Worm (Caenorhabditis elegans) whole organism, young adult: ENCODE data around the gene rfs-1.

Experiments
- B0019.2 ChIP-seq: fragments of 200-800 bp; sonication (Bioruptor generic); conservative IDR thresholded peaks from 2 replicates; pipeline ENCODE4 v1.3.6; 2022; ENCODE audit warnings: missing genetic modification reagents, missing genetic modification characterization, missing compliant biosample characterization
- B0035.1 ChIP-seq: sonication (generic microtip); optimal IDR thresholded peaks from 2 replicates; lab custom pipeline; 2016; ENCODE audit warnings: missing genetic modification characterization, mild to moderate bottlenecking, missing compliant biosample characterization, missing genotype, missing genetic modification reagents
- B0261.1 ChIP-seq: sonication (generic microtip); optimal IDR thresholded peaks from 2 replicates; lab custom pipeline; 2016; ENCODE audit warnings: mild to moderate bottlenecking, missing genetic modification characterization, moderate library complexity, missing compliant biosample characterization
- B0336.3 ChIP-seq: fragments of 200-800 bp; sonication (Bioruptor generic); IDR thresholded peaks from 2 replicates; pipeline ENCODE4 v1.3.6; 2022; ENCODE audit warnings: missing genetic modification characterization, missing compliant biosample characterization
- C06A6.2 ChIP-seq: fragments of 200-800 bp; sonication (Bioruptor generic); conservative IDR thresholded peaks from 2 replicates; pipeline ENCODE4 v1.3.6; 2022; ENCODE audit warnings: missing genetic modification characterization, missing compliant biosample characterization
- D2030.7 ChIP-seq: fragments of 200-800 bp; sonication (Bioruptor generic); IDR thresholded peaks from 2 replicates; pipeline ENCODE4 v1.3.6; 2022; ENCODE audit warnings: missing genetic modification reagents, missing genetic modification characterization, missing compliant biosample characterization
- F37B4.10 ChIP-seq: fragments of 200-800 bp; sonication (Bioruptor generic); IDR thresholded peaks from 2 replicates; pipeline ENCODE4 v1.3.6; 2022; ENCODE audit warnings: missing genetic modification characterization, missing compliant biosample characterization
- F49E8.2 ChIP-seq: sonication (generic microtip); optimal IDR thresholded peaks from 3 replicates; lab custom pipeline; 2017; ENCODE audit warnings: missing genetic modification characterization, mild to moderate bottlenecking, missing compliant biosample characterization, antibody characterized with exemption, moderate library complexity; ENCODE audit not compliant: insufficient read depth
- K11D2.4 ChIP-seq: fragments of 200-800 bp; sonication (Bioruptor generic); IDR thresholded peaks from 2 replicates; pipeline ENCODE4 v1.3.6; 2022; ENCODE audit warnings: missing genetic modification reagents, missing genetic modification characterization, missing compliant biosample characterization
- T26A5.8 ChIP-seq: sonication (generic microtip); optimal IDR thresholded peaks from 2 replicates; lab custom pipeline; 2016; ENCODE audit warnings: missing genetic modification characterization, missing compliant biosample characterization
- atf-7 ChIP-seq: sonication (generic microtip); optimal IDR thresholded peaks from 2 replicates; lab custom pipeline; 2017; ENCODE audit warnings: mild to moderate bottlenecking, missing genetic modification characterization, missing compliant biosample characterization
- athp-1 ChIP-seq: sonication (generic microtip); optimal IDR thresholded peaks from 2 replicates; lab custom pipeline; 2017; ENCODE audit warnings: mild to moderate bottlenecking, missing genetic modification characterization, missing compliant biosample characterization
- attf-6 ChIP-seq: fragments of 200-800 bp; sonication (Bioruptor generic); IDR thresholded peaks from 2 replicates; pipeline ENCODE4 v1.3.6; 2022; ENCODE audit warnings: missing genetic modification reagents, missing genetic modification characterization, missing compliant biosample characterization
- bed-2 ChIP-seq: fragments of 200-800 bp; sonication (Bioruptor generic); IDR thresholded peaks from 2 replicates; pipeline ENCODE4 v1.3.6; 2022; ENCODE audit warnings: missing genetic modification reagents, missing genetic modification characterization, missing compliant biosample characterization
- ccch-3 ChIP-seq: fragments of 200-800 bp; sonication (Bioruptor generic); optimal IDR thresholded peaks from 2 replicates; lab custom pipeline; 2018; ENCODE audit warnings: mild to moderate bottlenecking, missing genetic modification characterization, missing compliant biosample characterization
- cebp-1 ChIP-seq, 2 experiments: fragments of 200-800 bp in 1 of 2; sonication (Bioruptor generic) in 1 of 2; sonication (generic microtip) in 1 of 2; IDR thresholded peaks in 1 of 2; optimal IDR thresholded peaks in 1 of 2; 2 replicates each; pipeline versions ENCODE4 v1.3.6 to Lab custom; 2017 to 2022; ENCODE audit warnings: missing compliant biosample characterization in 2 of 2, missing genetic modification characterization in 2 of 2, mild to moderate bottlenecking in 1 of 2, missing genetic modification reagents in 1 of 2, moderate library complexity in 1 of 2
- ceh-40 ChIP-seq: fragments of 200-800 bp; sonication (Bioruptor generic); IDR thresholded peaks from 2 replicates; pipeline ENCODE4 v1.3.6; 2022; ENCODE audit warnings: missing genetic modification characterization, missing compliant biosample characterization
- ceh-91 ChIP-seq: fragments of 200-800 bp; sonication (Bioruptor generic); IDR thresholded peaks from 2 replicates; pipeline ENCODE4 v1.3.6; 2022; ENCODE audit warnings: missing genetic modification reagents, missing genetic modification characterization, missing compliant biosample characterization
- die-1 ChIP-seq: sonication (generic microtip); optimal IDR thresholded peaks from 2 replicates; lab custom pipeline; 2016; ENCODE audit warnings: missing genotype, mild to moderate bottlenecking, missing genetic modification characterization, missing compliant biosample characterization
- dpl-1 ChIP-seq: fragments of 150-350 bp; optimal IDR thresholded peaks from 2 replicates; lab custom pipeline; 2014; ENCODE audit warnings: missing biosample characterization, missing genetic modification reagents, missing genetic modification characterization
- egl-44 ChIP-seq: fragments of 200-800 bp; sonication (Bioruptor generic); IDR thresholded peaks from 2 replicates; pipeline ENCODE4 v1.3.6; 2022; ENCODE audit warnings: missing genetic modification reagents, missing genetic modification characterization, missing compliant biosample characterization
- egrh-3 ChIP-seq: fragments of 200-800 bp; sonication (Bioruptor generic); IDR thresholded peaks from 2 replicates; pipeline ENCODE4 v1.3.6; 2022; ENCODE audit warnings: missing genetic modification reagents, missing genetic modification characterization, missing compliant biosample characterization
- gei-17 ChIP-seq: fragments of 200-800 bp; sonication (Bioruptor generic); optimal IDR thresholded peaks from 2 replicates; lab custom pipeline; 2018; ENCODE audit warnings: mild to moderate bottlenecking, missing genetic modification characterization, missing compliant biosample characterization
- hmg-20 ChIP-seq: fragments of 200-800 bp; sonication (Bioruptor generic); IDR thresholded peaks from 2 replicates; pipeline ENCODE4 v1.3.6; 2022; ENCODE audit warnings: missing genetic modification reagents, missing genetic modification characterization, missing compliant biosample characterization
- let-607 ChIP-seq, 2 experiments: fragments of 200-800 bp in 1 of 2; sonication (Bioruptor generic) in 1 of 2; sonication (generic microtip) in 1 of 2; optimal IDR thresholded peaks; 2 replicates each; lab custom pipeline; 2016 to 2018; ENCODE audit warnings: mild to moderate bottlenecking in 2 of 2, missing compliant biosample characterization in 2 of 2, missing genetic modification characterization in 2 of 2, moderate library complexity in 2 of 2, missing genotype in 1 of 2
- lin-26 ChIP-seq: fragments of 200-800 bp; sonication (Bioruptor generic); IDR thresholded peaks from 2 replicates; pipeline ENCODE4 v1.3.6; 2022; ENCODE audit warnings: missing genetic modification reagents, missing genetic modification characterization, missing compliant biosample characterization
- lin-40 ChIP-seq: sonication (generic microtip); optimal IDR thresholded peaks from 2 replicates; lab custom pipeline; 2016; ENCODE audit warnings: missing genetic modification characterization, mild to moderate bottlenecking, missing compliant biosample characterization, missing genotype, missing genetic modification reagents
- lin-54 ChIP-seq: fragments of 200-800 bp; sonication (Bioruptor generic); optimal IDR thresholded peaks from 2 replicates; lab custom pipeline; 2018; ENCODE audit warnings: mild to moderate bottlenecking, missing genetic modification characterization, missing compliant biosample characterization
- madf-10 ChIP-seq: sonication (generic microtip); optimal IDR thresholded peaks from 2 replicates; lab custom pipeline; 2016; ENCODE audit warnings: mild to moderate bottlenecking, missing genetic modification characterization, missing compliant biosample characterization
- madf-3 ChIP-seq: fragments of 200-800 bp; sonication (Bioruptor generic); IDR thresholded peaks from 2 replicates; pipeline ENCODE4 v1.3.6; 2022; ENCODE audit warnings: missing genetic modification reagents, missing genetic modification characterization, missing compliant biosample characterization
- madf-8 ChIP-seq: fragments of 200-800 bp; sonication (Bioruptor generic); conservative IDR thresholded peaks from 2 replicates; pipeline ENCODE4 v1.3.6; 2022; ENCODE audit warnings: missing genetic modification reagents, missing genetic modification characterization, missing compliant biosample characterization
- mcd-1 ChIP-seq: fragments of 200-800 bp; sonication (Bioruptor generic); IDR thresholded peaks from 2 replicates; pipeline ENCODE4 v1.3.6; 2022; ENCODE audit warnings: missing genetic modification reagents, missing genetic modification characterization, missing compliant biosample characterization
- mes-4 ChIP-seq: sonication (generic microtip); optimal IDR thresholded peaks from 2 replicates; lab custom pipeline; 2016; ENCODE audit warnings: missing genotype, missing genetic modification characterization, missing compliant biosample characterization
- mxl-1 ChIP-seq: sonication (generic microtip); optimal IDR thresholded peaks from 2 replicates; lab custom pipeline; 2016; ENCODE audit warnings: missing genetic modification characterization, missing compliant biosample characterization
- nhr-179 ChIP-seq: sonication (generic microtip); optimal IDR thresholded peaks from 2 replicates; lab custom pipeline; 2016; ENCODE audit warnings: mild to moderate bottlenecking, missing genetic modification characterization, missing compliant biosample characterization
- nhr-27 ChIP-seq: fragments of 200-800 bp; sonication (Bioruptor generic); optimal IDR thresholded peaks from 2 replicates; lab custom pipeline; 2018; ENCODE audit warnings: mild to moderate bottlenecking, missing genetic modification characterization, moderate library complexity, missing compliant biosample characterization
- pbrm-1 ChIP-seq: fragments of 200-800 bp; sonication (Bioruptor generic); IDR thresholded peaks from 2 replicates; pipeline ENCODE4 v1.3.6; 2022; ENCODE audit warnings: missing genetic modification reagents, missing genetic modification characterization, missing compliant biosample characterization
- repo-1 ChIP-seq: sonication (generic microtip); optimal IDR thresholded peaks from 2 replicates; lab custom pipeline; 2017; ENCODE audit warnings: mild to moderate bottlenecking, missing genetic modification characterization, missing compliant biosample characterization
- sea-2 ChIP-seq: fragments of 200-800 bp; sonication (Bioruptor generic); IDR thresholded peaks from 2 replicates; pipeline ENCODE4 v1.3.6; 2022; ENCODE audit warnings: missing genetic modification characterization, missing compliant biosample characterization
- snpc-1.3 ChIP-seq: sonication (generic microtip); optimal IDR thresholded peaks from 2 replicates; lab custom pipeline; 2017; ENCODE audit warnings: missing genetic modification characterization, mild to moderate bottlenecking, missing compliant biosample characterization, antibody characterized with exemption, moderate library complexity, missing genotype, missing genetic modification reagents; ENCODE audit not compliant: insufficient read depth
- snpc-4 ChIP-seq, 5 experiments: fragments of 150-350 bp in 1 of 5; sonication (generic microtip) in 4 of 5; optimal IDR thresholded peaks; 2 replicates each; lab custom pipeline; 2014 to 2018; ENCODE audit warnings: missing genetic modification characterization in 5 of 5, missing biosample characterization in 3 of 5, antibody characterized with exemption in 2 of 5, mild to moderate bottlenecking in 2 of 5, missing compliant biosample characterization in 2 of 5, missing genotype in 2 of 5, moderate library complexity in 2 of 5, missing genetic modification reagents in 1 of 5
- somi-1 ChIP-seq: fragments of 200-800 bp; sonication (Bioruptor generic); optimal IDR thresholded peaks from 2 replicates; lab custom pipeline; 2018; ENCODE audit warnings: mild to moderate bottlenecking, missing genetic modification characterization, missing compliant biosample characterization
- tbx-9 ChIP-seq: sonication (generic microtip); optimal IDR thresholded peaks from 2 replicates; lab custom pipeline; 2016; ENCODE audit warnings: borderline replicate concordance, missing genetic modification characterization, inconsistent platforms, missing compliant biosample characterization
- xnd-1 ChIP-seq: sonication (generic microtip); optimal IDR thresholded peaks from 2 replicates; lab custom pipeline; 2016; ENCODE audit warnings: missing genotype, missing genetic modification reagents, missing genetic modification characterization, missing compliant biosample characterization
- ztf-22 ChIP-seq: fragments of 200-800 bp; sonication (Bioruptor generic); optimal IDR thresholded peaks from 2 replicates; lab custom pipeline; 2018; ENCODE audit warnings: mild to moderate bottlenecking, missing genetic modification characterization, moderate library complexity, missing compliant biosample characterization

The rfs-1 gene

DNA sequence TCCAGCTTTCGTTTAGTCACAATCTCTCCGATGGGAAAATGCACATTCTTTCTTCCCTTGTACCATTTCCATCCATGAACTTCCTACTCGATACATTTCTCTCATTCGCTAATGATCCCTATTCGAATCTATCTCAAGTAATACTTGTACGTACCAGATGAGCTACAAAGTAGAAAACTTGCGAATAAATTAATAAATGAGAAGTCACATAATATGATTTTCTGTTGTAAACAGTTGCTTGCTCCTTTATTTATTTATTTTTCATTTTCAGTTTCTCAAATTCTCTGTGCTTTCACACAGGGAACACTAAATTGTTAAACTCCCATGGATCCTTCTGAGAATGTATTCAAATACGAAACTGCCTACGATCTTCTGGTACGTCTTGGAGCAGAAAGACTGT lies at the start of gene rfs-1:
TSS of gene rfs-1 (plus strand) at position 301 of the 400 bp plus-strand sequence.
- TF ChIP-seq ceh-91 (GFP tag; lab: Robert Waterston, UW): no peak
- no peak for TF ChIP-seq B0019.2 (GFP tag; lab: Robert Waterston, UW)
- no peak for TF ChIP-seq repo-1 (tag; lab: Kevin White, UChicago)
- no peak for TF ChIP-seq D2030.7
- TF ChIP-seq B0336.3 (GFP tag; lab: Robert Waterston, UW): peak; percentile 55; the same call in 1 of the 2 replicates
- no peak for TF ChIP-seq xnd-1 (tag; lab: Kevin White, UChicago)
- TF ChIP-seq madf-3: 0 out of 2 replicates have a peak, but pooled peaks have one; percentile 40
- TF ChIP-seq gei-17 (GFP tag; lab: Kevin White, UChicago): no peak
- no peak for TF ChIP-seq T26A5.8

DNA sequence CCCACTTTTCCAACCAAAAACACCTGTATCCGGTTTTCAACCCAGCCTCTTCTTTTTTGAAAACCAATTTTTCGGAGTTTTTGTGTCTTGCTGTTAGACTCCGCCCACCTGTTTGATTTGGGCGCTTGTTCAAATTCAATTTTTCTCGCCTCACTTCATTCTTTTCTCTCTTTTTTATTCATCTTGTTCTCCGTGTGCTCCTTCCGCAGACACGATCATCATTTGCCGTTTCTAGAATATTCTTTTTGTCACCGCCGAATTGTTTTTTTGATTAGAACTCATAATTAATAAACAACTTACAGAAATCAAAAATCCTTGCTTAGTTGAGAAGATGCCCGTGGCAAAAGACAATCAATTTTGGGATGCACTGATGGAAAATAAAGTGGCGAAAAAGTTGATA lies 47.4 kb upstream of the rfs-1 start, which contains the start of gene C50C3.5:
TSS of gene C50C3.5 (plus strand) at position 301 of the 400 bp plus-strand sequence.
- TF ChIP-seq sea-2 (GFP tag; lab: Robert Waterston, UW) (no peak), F49E8.2 (tag; lab: Kevin White, UChicago) (no peak), athp-1 (tag; lab: Kevin White, UChicago) (no peak), F37B4.10 (GFP tag; lab: Robert Waterston, UW) (no peak), K11D2.4 (no peak), mxl-1 (tag; lab: Kevin White, UChicago) (no peak), cebp-1 (GFP tag; IDR thresholded peaks at IDR 0.05; lab: Robert Waterston, UW) (no peak), cebp-1 (tag; optimal IDR thresholded peaks at IDR 0.05; lab: Kevin White, UChicago) (no peak), C06A6.2 (no peak), somi-1 (GFP tag; lab: Kevin White, UChicago) (no peak), nhr-27 (tag; lab: Kevin White, UChicago) (no peak), tbx-9 (tag; lab: Kevin White, UChicago) (no peak), ztf-22 (GFP tag; lab: Kevin White, UChicago) (no peak), snpc-4 (GFP tag; optimal IDR thresholded peaks at IDR 0.05; lab: Kevin White, UChicago) (no peak), snpc-4 (tag; optimal IDR thresholded peaks at IDR 0.05; lab: Kevin White, UChicago) (no peak), die-1 (tag; lab: Kevin White, UChicago) (no peak), lin-26 (GFP tag; lab: Robert Waterston, UW) (no peak), B0035.1 (tag; lab: Kevin White, UChicago) (no peak), dpl-1 (GFP tag; lab: Kevin White, UChicago) (no peak), ceh-40 (GFP tag; lab: Robert Waterston, UW) (no peak), lin-40 (no peak)

ce11 chrIII:8181581-8181980 lies 44.7 kb upstream of the rfs-1 start, which contains the start of gene spc-2:
Gene spc-2 (plus strand): TSS chrIII:8181881.
- no peak for TF ChIP-seq madf-10 (tag; lab: Kevin White, UChicago)
- TF ChIP-seq F37B4.10 (GFP tag; lab: Robert Waterston, UW): no peak
- no peak for TF ChIP-seq egl-44
- TF ChIP-seq mcd-1: no peak
- TF ChIP-seq B0261.1 (tag; lab: Kevin White, UChicago): no peak
- no peak for TF ChIP-seq egrh-3 (GFP tag; lab: Robert Waterston, UW)
- TF ChIP-seq let-607 (tag; optimal IDR thresholded peaks at IDR 0.05; lab: Kevin White, UChicago): no peak
- no peak for TF ChIP-seq attf-6 (GFP tag; lab: Robert Waterston, UW)
- no peak for TF ChIP-seq pbrm-1 (GFP tag; lab: Robert Waterston, UW)
- TF ChIP-seq mes-4 (tag; lab: Kevin White, UChicago): no peak
- no peak for TF ChIP-seq lin-54
- no peak for TF ChIP-seq madf-8 (GFP tag; lab: Robert Waterston, UW)
- no peak for TF ChIP-seq ccch-3 (GFP tag; lab: Kevin White, UChicago)
- no peak for TF ChIP-seq nhr-179
- TF ChIP-seq snpc-1.3: no peak
- TF ChIP-seq atf-7 (tag; lab: Kevin White, UChicago): no peak
- no peak for TF ChIP-seq hmg-20 (GFP tag; lab: Robert Waterston, UW)
- TF ChIP-seq gei-17 (GFP tag; lab: Kevin White, UChicago): no peak
- no peak for TF ChIP-seq bed-2 (GFP tag; lab: Robert Waterston, UW)
- no peak for TF ChIP-seq madf-3
